Worm (Caenorhabditis elegans) whole organism, L3 larva: ENCODE data around the gene H03G16.6.

Experiments used
- R02D3.7 ChIP-seq: fragments of 150-350 bp; optimal IDR thresholded peaks from 2 replicates; lab custom pipeline; 2014; ENCODE audit warnings: missing biosample characterization, missing genetic modification characterization
- ama-1 ChIP-seq: fragments of 150-350 bp; optimal IDR thresholded peaks from 2 replicates; lab custom pipeline; 2018
- ceh-28 ChIP-seq: fragments of 150-350 bp; optimal IDR thresholded peaks from 2 replicates; lab custom pipeline; 2014; ENCODE audit warnings: missing biosample characterization, missing genetic modification reagents, missing genetic modification characterization
- ceh-82 ChIP-seq: fragments of 150-350 bp; optimal IDR thresholded peaks from 2 replicates; lab custom pipeline; 2014; ENCODE audit warnings: missing biosample characterization, missing genetic modification characterization
- ceh-9 ChIP-seq: sonication (generic microtip); optimal IDR thresholded peaks from 2 replicates; lab custom pipeline; 2018; ENCODE audit warnings: missing biosample characterization, missing genetic modification characterization
- daf-12 ChIP-seq: fragments of 150-350 bp; optimal IDR thresholded peaks from 2 replicates; lab custom pipeline; 2014; ENCODE audit warnings: missing biosample characterization, missing genetic modification reagents, missing genetic modification characterization
- elt-2 ChIP-seq: sonication (generic microtip); optimal IDR thresholded peaks from 2 replicates; lab custom pipeline; 2016; ENCODE audit warnings: missing genetic modification reagents, mild to moderate bottlenecking, missing genetic modification characterization, missing compliant biosample characterization
- elt-3 ChIP-seq, 3 experiments: fragments of 150-350 bp in 1 of 3; sonication (generic microtip) in 2 of 3; optimal IDR thresholded peaks; 2 replicates in 2 of 3; 4 replicates in 1 of 3; lab custom pipeline; 2014 to 2017; ENCODE audit warnings: missing biosample characterization in 3 of 3, missing genetic modification characterization in 3 of 3
- eor-1 ChIP-seq, 2 experiments: fragments of 150-350 bp; optimal IDR thresholded peaks; 2 replicates each; lab custom pipeline; 2014 to 2018; ENCODE audit warnings: missing biosample characterization in 2 of 2, missing genetic modification characterization in 2 of 2
- fkh-10 ChIP-seq: sonication (generic microtip); optimal IDR thresholded peaks from 2 replicates; lab custom pipeline; 2017; ENCODE audit warnings: missing biosample characterization, missing genetic modification reagents, missing genetic modification characterization
- fkh-2 ChIP-seq: fragments of 150-350 bp; optimal IDR thresholded peaks from 2 replicates; lab custom pipeline; 2014; ENCODE audit warnings: missing biosample characterization, missing genetic modification reagents, missing genetic modification characterization
- hmg-11 ChIP-seq: sonication (generic microtip); optimal IDR thresholded peaks from 2 replicates; lab custom pipeline; 2016; ENCODE audit warnings: missing genetic modification characterization, missing compliant biosample characterization
- jun-1 ChIP-seq: fragments of 150-350 bp; optimal IDR thresholded peaks from 2 replicates; lab custom pipeline; 2014; ENCODE audit warnings: missing biosample characterization, missing genetic modification reagents, missing genetic modification characterization
- lin-39 ChIP-seq: fragments of 150-350 bp; optimal IDR thresholded peaks from 2 replicates; lab custom pipeline; 2018; ENCODE audit warnings: missing biosample characterization, missing genetic modification reagents, missing genetic modification characterization
- mdl-1 ChIP-seq: fragments of 150-350 bp; optimal IDR thresholded peaks from 2 replicates; lab custom pipeline; 2014; ENCODE audit warnings: missing biosample characterization, missing genetic modification characterization
- mml-1 ChIP-seq: fragments of 150-350 bp; sonication (generic microtip); optimal IDR thresholded peaks from 3 replicates; lab custom pipeline; 2014; ENCODE audit warnings: missing biosample characterization, missing genetic modification characterization
- nfya-1 ChIP-seq: sonication (generic microtip); optimal IDR thresholded peaks from 2 replicates; lab custom pipeline; 2017; ENCODE audit warnings: missing genetic modification characterization, mild to moderate bottlenecking, missing compliant biosample characterization, antibody characterized with exemption, moderate library complexity; ENCODE audit not compliant: insufficient read depth
- nhr-11 ChIP-seq: fragments of 150-350 bp; optimal IDR thresholded peaks from 2 replicates; lab custom pipeline; 2014; ENCODE audit warnings: missing biosample characterization, missing genetic modification characterization
- nhr-12 ChIP-seq: fragments of 150-350 bp; optimal IDR thresholded peaks from 2 replicates; lab custom pipeline; 2014; ENCODE audit warnings: missing biosample characterization, missing genetic modification characterization
- nhr-23 ChIP-seq: fragments of 150-350 bp; optimal IDR thresholded peaks from 2 replicates; lab custom pipeline; 2014; ENCODE audit warnings: missing biosample characterization, missing genetic modification reagents, missing genetic modification characterization
- nhr-237 ChIP-seq: fragments of 150-350 bp; optimal IDR thresholded peaks from 2 replicates; lab custom pipeline; 2014; ENCODE audit warnings: missing biosample characterization, missing genetic modification characterization
- nhr-25 ChIP-seq: sonication (generic microtip); optimal IDR thresholded peaks from 2 replicates; lab custom pipeline; 2017; ENCODE audit warnings: missing biosample characterization, missing genetic modification characterization
- nhr-28 ChIP-seq: fragments of 150-350 bp; optimal IDR thresholded peaks from 2 replicates; lab custom pipeline; 2014; ENCODE audit warnings: missing biosample characterization, missing genetic modification characterization
- nhr-43 ChIP-seq: sonication (generic microtip); optimal IDR thresholded peaks from 2 replicates; lab custom pipeline; 2016; ENCODE audit warnings: mild to moderate bottlenecking, missing genetic modification characterization, missing compliant biosample characterization; ENCODE audit not compliant: poor library complexity, severe bottlenecking
- nhr-67 ChIP-seq: fragments of 150-350 bp; optimal IDR thresholded peaks from 2 replicates; lab custom pipeline; 2014; ENCODE audit warnings: missing biosample characterization, missing genetic modification characterization
- pqm-1 ChIP-seq: fragments of 150-350 bp; optimal IDR thresholded peaks from 2 replicates; lab custom pipeline; 2017; ENCODE audit warnings: missing biosample characterization, missing genetic modification characterization, inconsistent platforms
- sea-2 ChIP-seq: fragments of 150-350 bp; sonication (generic microtip); optimal IDR thresholded peaks from 4 replicates; lab custom pipeline; 2014; ENCODE audit warnings: missing biosample characterization, missing genetic modification reagents, missing genetic modification characterization
- snpc-4 ChIP-seq: fragments of 150-350 bp; optimal IDR thresholded peaks from 2 replicates; lab custom pipeline; 2014; ENCODE audit warnings: missing biosample characterization, missing genetic modification characterization
- tbx-2 ChIP-seq: sonication (generic microtip); optimal IDR thresholded peaks from 2 replicates; lab custom pipeline; 2016; ENCODE audit warnings: mild to moderate bottlenecking, missing genetic modification characterization, missing compliant biosample characterization
- unc-62 ChIP-seq: fragments of 150-350 bp; sonication (generic microtip); optimal IDR thresholded peaks from 4 replicates; lab custom pipeline; 2014; ENCODE audit warnings: missing biosample characterization, missing genetic modification reagents, missing genetic modification characterization
- zag-1 ChIP-seq: fragments of 150-350 bp; optimal IDR thresholded peaks from 2 replicates; lab custom pipeline; 2014; ENCODE audit warnings: missing biosample characterization, missing genetic modification characterization

The H03G16.6 gene

DNA sequence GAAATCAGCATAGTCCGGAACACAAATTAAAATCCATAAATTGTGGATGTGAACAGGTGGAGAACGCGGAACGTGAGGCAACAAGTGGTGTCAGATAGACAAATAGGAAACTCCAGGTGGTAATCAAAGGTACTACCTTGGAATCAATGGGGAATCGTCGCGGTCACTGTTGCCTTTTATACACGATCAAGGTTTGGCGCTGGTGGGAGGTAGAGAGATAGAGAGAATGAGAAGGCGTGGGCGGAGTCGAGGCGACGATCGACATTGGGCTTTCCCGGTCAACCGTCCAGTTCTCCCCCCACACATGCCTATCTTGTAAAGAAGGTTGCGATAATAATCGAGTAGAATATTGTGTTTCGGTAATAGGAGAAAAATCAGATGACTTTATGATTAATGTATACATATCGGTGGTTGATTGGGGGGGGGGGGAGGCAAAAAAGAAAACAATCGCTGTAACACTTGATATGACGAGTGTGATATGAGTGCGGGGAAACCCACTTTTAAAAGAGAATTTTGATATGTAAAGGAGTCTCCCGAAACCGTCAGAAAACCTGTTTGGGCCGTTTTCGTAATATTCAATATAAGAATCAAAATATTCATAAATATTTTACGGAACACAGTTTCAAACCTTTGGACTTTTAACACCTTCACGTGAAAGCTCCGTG is 25.2 kb downstream of the H03G16.6 start, which contains the start of the genes H40L08.8, H40L08.2 and H40L08.7 (continued):
- TF ChIP-seq nhr-237 (tag; lab: Kevin White, UChicago) (no peak), ama-1 (peak; percentile 90), R02D3.7 (tag; lab: Kevin White, UChicago) (no peak), jun-1 (tag; lab: Kevin White, UChicago) (no peak), fkh-2 (no peak), ceh-82 (tag; lab: Kevin White, UChicago) (no peak)

DNA sequence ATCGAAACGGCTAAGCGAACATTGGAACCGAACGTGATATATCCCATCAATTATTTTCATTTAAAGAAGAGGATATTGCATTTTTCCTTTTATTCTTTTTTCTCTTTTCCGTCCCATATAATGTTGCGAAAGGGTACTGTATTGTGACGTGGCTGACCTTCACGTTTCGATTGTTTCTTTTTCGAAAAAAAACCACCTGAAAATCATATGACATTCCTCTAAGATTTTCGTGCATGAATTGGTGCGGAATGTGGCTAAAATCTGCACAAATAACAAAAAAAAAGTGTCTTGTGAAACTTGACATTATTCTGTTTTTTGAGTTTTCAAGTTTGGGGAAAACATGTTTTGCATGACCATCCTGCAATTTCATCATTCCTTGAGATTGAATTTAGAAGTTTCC is 25.8 kb downstream of the H03G16.6 start:
- TF ChIP-seq ceh-28: no peak
- peak; percentile 2 for TF ChIP-seq ama-1

DNA sequence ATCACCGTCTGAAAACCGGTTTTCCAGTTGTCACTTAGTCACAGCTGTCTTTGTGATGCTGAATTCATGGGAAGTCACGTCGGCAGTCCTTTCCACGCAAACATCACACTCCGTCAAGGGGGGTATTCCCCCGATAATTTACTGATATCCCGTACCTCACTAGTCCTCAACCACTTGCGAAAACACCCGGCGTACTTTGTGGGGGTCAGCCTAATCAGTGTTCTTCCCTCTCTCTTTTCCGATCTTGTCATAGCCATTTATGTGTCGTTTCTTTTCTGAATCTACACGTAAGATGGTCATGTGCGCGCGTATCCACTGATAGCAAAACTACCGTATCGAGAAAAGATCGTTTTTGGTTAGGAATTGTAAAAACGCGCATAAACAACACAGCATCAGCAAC is 26.9 kb downstream of the H03G16.6 start:
- peak in 2 of 3 experiments; percentile 16 to 62 for TF ChIP-seq elt-3 (tag; optimal IDR thresholded peaks at IDR 0.05; lab: Kevin White, UChicago)
- no peak for TF ChIP-seq mdl-1 (tag; lab: Kevin White, UChicago)
- TF ChIP-seq nhr-43 (tag; lab: Kevin White, UChicago): peak; percentile 86
- no peak for TF ChIP-seq ceh-82 (tag; lab: Kevin White, UChicago)
- TF ChIP-seq nhr-28: no peak
- peak; percentile 50 for TF ChIP-seq tbx-2 (tag; lab: Kevin White, UChicago)
- no peak for TF ChIP-seq unc-62
- no peak for TF ChIP-seq pqm-1 (tag; lab: Kevin White, UChicago)
- peak; percentile 71 for TF ChIP-seq nhr-23 (tag; lab: Kevin White, UChicago)
- peak; percentile 81 for TF ChIP-seq nhr-25
- no peak for TF ChIP-seq nhr-12 (tag; lab: Kevin White, UChicago)
- no peak for TF ChIP-seq fkh-10

DNA sequence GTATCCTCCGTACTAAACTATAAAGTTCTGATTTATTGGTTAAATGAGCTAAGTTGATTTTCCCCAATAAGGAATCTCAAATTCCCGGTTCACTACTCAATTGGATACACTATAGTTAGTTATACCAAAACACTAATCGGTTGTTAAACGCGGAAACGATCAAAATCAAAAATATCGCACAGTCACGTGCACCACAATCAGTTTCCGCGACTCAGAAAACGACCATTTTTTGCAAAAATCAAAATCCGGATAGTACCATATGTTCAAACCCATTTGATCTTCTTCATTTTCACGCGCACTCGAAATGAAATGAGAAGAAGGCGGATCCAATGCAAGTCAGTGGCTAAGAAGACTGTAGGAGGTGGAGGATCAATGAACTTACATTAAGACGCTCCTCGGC is 29.0 kb downstream of the H03G16.6 start:
- no peak for TF ChIP-seq daf-12
- TF ChIP-seq jun-1 (tag; lab: Kevin White, UChicago): no peak
- TF ChIP-seq R02D3.7 (tag; lab: Kevin White, UChicago): no peak
- peak; percentile 30 for TF ChIP-seq ama-1
- peak; percentile 45 for TF ChIP-seq nhr-43 (tag; lab: Kevin White, UChicago)

DNA sequence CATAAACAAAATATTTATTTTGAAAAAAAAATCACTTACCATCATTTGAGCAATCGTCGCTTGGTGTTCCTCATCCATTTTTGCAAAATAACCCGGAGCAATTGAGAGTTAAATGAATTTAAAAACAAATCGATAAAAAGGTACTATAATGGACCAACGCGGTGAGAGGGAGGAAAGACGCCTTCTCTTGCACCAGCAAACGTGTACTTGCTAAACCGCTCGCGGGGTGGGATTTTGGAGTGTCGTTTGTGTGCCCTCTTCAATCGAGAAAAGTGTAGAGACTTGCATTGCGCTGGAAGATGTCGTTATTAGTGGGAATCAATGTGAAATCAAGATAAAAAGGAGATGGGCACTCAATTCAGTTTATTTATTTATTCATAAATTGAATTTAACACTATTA is 31.3 kb downstream of the H03G16.6 start, which contains the start of gene H40L08.1:
Gene H40L08.1 (minus strand): TSS at position 292 of the 400 bp plus-strand sequence.
- TF ChIP-seq nhr-67 (tag; lab: Kevin White, UChicago) (no peak), eor-1 (tag; optimal IDR thresholded peaks at IDR 0.05; lab: Kevin White, UChicago) (no peak), nhr-11 (tag; lab: Kevin White, UChicago) (no peak), snpc-4 (tag; lab: Kevin White, UChicago) (peak; percentile 42), fkh-10 (no peak), pqm-1 (tag; lab: Kevin White, UChicago) (no peak), sea-2 (GFP tag; lab: Kevin White, UChicago) (no peak), elt-2 (tag; lab: Kevin White, UChicago) (peak; percentile 15), hmg-11 (peak; percentile 63), nhr-23 (tag; lab: Kevin White, UChicago) (no peak), mml-1 (tag; lab: Kevin White, UChicago) (no peak), nfya-1 (tag; lab: Kevin White, UChicago) (peak; percentile 32)

DNA sequence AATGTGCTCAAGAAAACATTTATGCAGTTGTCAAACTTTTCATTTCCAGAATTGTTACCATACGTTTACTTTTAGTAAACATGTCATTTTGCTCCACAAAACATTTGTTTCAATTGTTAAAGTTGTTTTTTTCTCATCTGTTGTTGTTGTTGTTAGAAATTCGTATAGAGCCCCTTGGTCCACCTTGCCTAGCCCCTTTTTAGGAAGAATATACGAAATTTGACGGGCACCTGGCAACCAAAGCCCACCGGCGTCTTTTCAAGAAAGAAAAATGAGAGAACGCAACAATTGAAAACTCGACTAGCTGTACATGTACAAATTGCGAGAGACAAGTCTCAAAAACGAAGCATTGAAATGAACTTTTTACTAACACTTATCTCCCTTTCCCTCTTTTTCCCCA is 31.9 kb downstream of the H03G16.6 start, which contains the start of gene F09B12.5:
Gene F09B12.5 (plus strand): TSS at position 301 of the 400 bp plus-strand sequence.
- TF ChIP-seq lin-39 (tag; lab: Kevin White, UChicago) (no peak), elt-2 (tag; lab: Kevin White, UChicago) (no peak), zag-1 (tag; lab: Kevin White, UChicago) (no peak), ama-1 (no peak), ceh-9 (tag; lab: Kevin White, UChicago) (no peak)
